Worm (Caenorhabditis elegans) whole organism, young adult: ENCODE data around the gene tag-250.

Experiments
- B0261.1 ChIP-seq: sonication (generic microtip); optimal IDR thresholded peaks from 2 replicates; lab custom pipeline; 2016; ENCODE audit warnings: mild to moderate bottlenecking, missing genetic modification characterization, moderate library complexity, missing compliant biosample characterization
- C06A6.2 ChIP-seq: fragments of 200-800 bp; sonication (Bioruptor generic); conservative IDR thresholded peaks from 2 replicates; pipeline ENCODE4 v1.3.6; 2022; ENCODE audit warnings: missing genetic modification characterization, missing compliant biosample characterization
- C17E4.6 ChIP-seq: fragments of 200-800 bp; sonication (Bioruptor generic); IDR thresholded peaks from 2 replicates; pipeline ENCODE4 v1.3.6; 2022; ENCODE audit warnings: missing genetic modification reagents, missing genetic modification characterization, missing compliant biosample characterization
- D2030.7 ChIP-seq: fragments of 200-800 bp; sonication (Bioruptor generic); IDR thresholded peaks from 2 replicates; pipeline ENCODE4 v1.3.6; 2022; ENCODE audit warnings: missing genetic modification reagents, missing genetic modification characterization, missing compliant biosample characterization
- F33H1.4 ChIP-seq: fragments of 200-800 bp; sonication (Bioruptor generic); IDR thresholded peaks from 2 replicates; pipeline ENCODE4 v1.3.6; 2022; ENCODE audit warnings: missing genetic modification reagents, missing genetic modification characterization, missing compliant biosample characterization
- F37B4.10 ChIP-seq: fragments of 200-800 bp; sonication (Bioruptor generic); IDR thresholded peaks from 2 replicates; pipeline ENCODE4 v1.3.6; 2022; ENCODE audit warnings: missing genetic modification characterization, missing compliant biosample characterization
- F39B2.1 ChIP-seq: fragments of 200-800 bp; sonication (Bioruptor generic); IDR thresholded peaks from 2 replicates; pipeline ENCODE4 v1.3.6; 2022; ENCODE audit warnings: missing genetic modification reagents, missing genetic modification characterization, missing compliant biosample characterization
- F57A8.1 ChIP-seq: fragments of 200-800 bp; sonication (Bioruptor generic); optimal IDR thresholded peaks from 2 replicates; lab custom pipeline; 2018; ENCODE audit warnings: mild to moderate bottlenecking, missing genetic modification characterization, moderate library complexity, missing compliant biosample characterization
- F57C9.4 ChIP-seq: sonication (generic microtip); optimal IDR thresholded peaks from 2 replicates; lab custom pipeline; 2017; ENCODE audit warnings: mild to moderate bottlenecking, missing genetic modification characterization, missing compliant biosample characterization
- Y56A3A.18 ChIP-seq: fragments of 200-800 bp; sonication (Bioruptor generic); IDR thresholded peaks from 2 replicates; pipeline ENCODE4 v1.3.6; 2022; ENCODE audit warnings: missing genetic modification reagents, missing genetic modification characterization, missing compliant biosample characterization
- Y79H2A.3 ChIP-seq: fragments of 200-800 bp; sonication (Bioruptor generic); conservative IDR thresholded peaks from 2 replicates; pipeline ENCODE4 v1.3.6; 2022; ENCODE audit warnings: missing genetic modification reagents, missing genetic modification characterization, missing compliant biosample characterization
- Y95B8A.8 ChIP-seq: fragments of 200-800 bp; sonication (Bioruptor generic); IDR thresholded peaks from 2 replicates; pipeline ENCODE4 v1.3.6; 2022; ENCODE audit warnings: missing genetic modification reagents, missing genetic modification characterization, missing compliant biosample characterization
- aptf-2 ChIP-seq: fragments of 200-800 bp; sonication (Bioruptor generic); conservative IDR thresholded peaks from 2 replicates; pipeline ENCODE4 v1.3.6; 2022; ENCODE audit warnings: missing genetic modification reagents, missing genetic modification characterization, missing compliant biosample characterization
- aptf-3 ChIP-seq: fragments of 200-800 bp; sonication (Bioruptor generic); IDR thresholded peaks from 2 replicates; pipeline ENCODE4 v1.3.6; 2022; ENCODE audit warnings: missing genetic modification characterization, missing compliant biosample characterization
- attf-3 ChIP-seq: fragments of 200-800 bp; sonication (Bioruptor generic); conservative IDR thresholded peaks from 2 replicates; pipeline ENCODE4 v1.3.6; 2022; ENCODE audit warnings: missing genetic modification reagents, missing genetic modification characterization, missing compliant biosample characterization
- attf-5 ChIP-seq: fragments of 200-800 bp; sonication (Bioruptor generic); optimal IDR thresholded peaks from 2 replicates; lab custom pipeline; 2018; ENCODE audit warnings: mild to moderate bottlenecking, missing genetic modification characterization, missing compliant biosample characterization
- attf-6 ChIP-seq: fragments of 200-800 bp; sonication (Bioruptor generic); IDR thresholded peaks from 2 replicates; pipeline ENCODE4 v1.3.6; 2022; ENCODE audit warnings: missing genetic modification reagents, missing genetic modification characterization, missing compliant biosample characterization
- cebp-2 ChIP-seq: fragments of 200-800 bp; sonication (Bioruptor generic); IDR thresholded peaks from 2 replicates; pipeline ENCODE4 v1.3.6; 2022; ENCODE audit warnings: missing genetic modification characterization, missing compliant biosample characterization
- ceh-100 ChIP-seq: fragments of 200-800 bp; sonication (Bioruptor generic); IDR thresholded peaks from 2 replicates; pipeline ENCODE4 v1.3.6; 2022; ENCODE audit warnings: missing genetic modification reagents, missing genetic modification characterization, missing compliant biosample characterization
- ceh-58 ChIP-seq: fragments of 200-800 bp; sonication (Bioruptor generic); IDR thresholded peaks from 2 replicates; pipeline ENCODE4 v1.3.6; 2022; ENCODE audit warnings: missing genetic modification characterization, missing compliant biosample characterization
- egl-44 ChIP-seq: fragments of 200-800 bp; sonication (Bioruptor generic); IDR thresholded peaks from 2 replicates; pipeline ENCODE4 v1.3.6; 2022; ENCODE audit warnings: missing genetic modification reagents, missing genetic modification characterization, missing compliant biosample characterization
- egrh-3 ChIP-seq: fragments of 200-800 bp; sonication (Bioruptor generic); IDR thresholded peaks from 2 replicates; pipeline ENCODE4 v1.3.6; 2022; ENCODE audit warnings: missing genetic modification reagents, missing genetic modification characterization, missing compliant biosample characterization
- ekl-4 ChIP-seq: fragments of 200-800 bp; sonication (Bioruptor generic); IDR thresholded peaks from 2 replicates; pipeline ENCODE4 v1.3.6; 2022; ENCODE audit warnings: missing genetic modification reagents, missing genetic modification characterization, missing compliant biosample characterization
- ets-4 ChIP-seq: fragments of 200-800 bp; sonication (Bioruptor generic); optimal IDR thresholded peaks from 2 replicates; lab custom pipeline; 2018; ENCODE audit warnings: mild to moderate bottlenecking, missing genetic modification characterization, missing compliant biosample characterization
- hmg-1.2 ChIP-seq: fragments of 200-800 bp; sonication (Bioruptor generic); IDR thresholded peaks from 2 replicates; pipeline ENCODE4 v1.3.6; 2022; ENCODE audit warnings: missing genetic modification reagents, missing genetic modification characterization, missing compliant biosample characterization
- hmg-20 ChIP-seq: fragments of 200-800 bp; sonication (Bioruptor generic); IDR thresholded peaks from 2 replicates; pipeline ENCODE4 v1.3.6; 2022; ENCODE audit warnings: missing genetic modification reagents, missing genetic modification characterization, missing compliant biosample characterization
- hsf-1 ChIP-seq: fragments of 200-800 bp; sonication (Bioruptor generic); IDR thresholded peaks from 2 replicates; pipeline ENCODE4 v1.3.6; 2022; ENCODE audit warnings: missing genetic modification reagents, missing genetic modification characterization, missing compliant biosample characterization
- lag-1 ChIP-seq: fragments of 200-800 bp; sonication (Bioruptor generic); IDR thresholded peaks from 2 replicates; pipeline ENCODE4 v1.3.6; 2022; ENCODE audit warnings: missing genetic modification reagents, missing genetic modification characterization, missing compliant biosample characterization
- lin-26 ChIP-seq: fragments of 200-800 bp; sonication (Bioruptor generic); IDR thresholded peaks from 2 replicates; pipeline ENCODE4 v1.3.6; 2022; ENCODE audit warnings: missing genetic modification reagents, missing genetic modification characterization, missing compliant biosample characterization
- lin-54 ChIP-seq: fragments of 200-800 bp; sonication (Bioruptor generic); optimal IDR thresholded peaks from 2 replicates; lab custom pipeline; 2018; ENCODE audit warnings: mild to moderate bottlenecking, missing genetic modification characterization, missing compliant biosample characterization
- madf-3 ChIP-seq: fragments of 200-800 bp; sonication (Bioruptor generic); IDR thresholded peaks from 2 replicates; pipeline ENCODE4 v1.3.6; 2022; ENCODE audit warnings: missing genetic modification reagents, missing genetic modification characterization, missing compliant biosample characterization
- madf-6 ChIP-seq: fragments of 200-800 bp; sonication (Bioruptor generic); IDR thresholded peaks from 2 replicates; pipeline ENCODE4 v1.3.6; 2022; ENCODE audit warnings: missing genetic modification reagents, missing genetic modification characterization, missing compliant biosample characterization
- madf-8 ChIP-seq: fragments of 200-800 bp; sonication (Bioruptor generic); conservative IDR thresholded peaks from 2 replicates; pipeline ENCODE4 v1.3.6; 2022; ENCODE audit warnings: missing genetic modification reagents, missing genetic modification characterization, missing compliant biosample characterization
- mcd-1 ChIP-seq: fragments of 200-800 bp; sonication (Bioruptor generic); IDR thresholded peaks from 2 replicates; pipeline ENCODE4 v1.3.6; 2022; ENCODE audit warnings: missing genetic modification reagents, missing genetic modification characterization, missing compliant biosample characterization
- nhr-27 ChIP-seq: fragments of 200-800 bp; sonication (Bioruptor generic); optimal IDR thresholded peaks from 2 replicates; lab custom pipeline; 2018; ENCODE audit warnings: mild to moderate bottlenecking, missing genetic modification characterization, moderate library complexity, missing compliant biosample characterization
- pbrm-1 ChIP-seq: fragments of 200-800 bp; sonication (Bioruptor generic); IDR thresholded peaks from 2 replicates; pipeline ENCODE4 v1.3.6; 2022; ENCODE audit warnings: missing genetic modification reagents, missing genetic modification characterization, missing compliant biosample characterization
- rcor-1 ChIP-seq: fragments of 200-800 bp; sonication (Bioruptor generic); IDR thresholded peaks from 2 replicates; pipeline ENCODE4 v1.3.6; 2022; ENCODE audit warnings: missing genetic modification reagents, missing genetic modification characterization, missing compliant biosample characterization
- rpc-1 ChIP-seq, 2 experiments: fragments of 150-350 bp in 1 of 2; sonication (generic microtip) in 1 of 2; optimal IDR thresholded peaks; 2 replicates each; lab custom pipeline; 2014 to 2018; ENCODE audit warnings: missing biosample characterization in 1 of 2, missing genetic modification characterization in 1 of 2, missing genetic modification reagents in 1 of 2, missing genotype in 1 of 2
- snpc-3.4 ChIP-seq: sonication (generic microtip); optimal IDR thresholded peaks from 2 replicates; lab custom pipeline; 2017; ENCODE audit warnings: missing genetic modification characterization, mild to moderate bottlenecking, missing compliant biosample characterization, antibody characterized with exemption, moderate library complexity, missing genotype, missing genetic modification reagents
- tbp1 ChIP-seq: fragments of 200-800 bp; sonication (Bioruptor generic); optimal IDR thresholded peaks from 2 replicates; lab custom pipeline; 2018; ENCODE audit warnings: mild to moderate bottlenecking, missing genetic modification characterization, missing compliant biosample characterization
- ztf-25 ChIP-seq: fragments of 200-800 bp; sonication (Bioruptor generic); IDR thresholded peaks from 2 replicates; pipeline ENCODE4 v1.3.6; 2022; ENCODE audit warnings: missing genetic modification reagents, missing genetic modification characterization, missing compliant biosample characterization
- ztf-6 ChIP-seq: fragments of 200-800 bp; sonication (Bioruptor generic); IDR thresholded peaks from 2 replicates; pipeline ENCODE4 v1.3.6; 2022; ENCODE audit warnings: missing genetic modification reagents, missing genetic modification characterization, missing compliant biosample characterization

Gene tag-250

DNA sequence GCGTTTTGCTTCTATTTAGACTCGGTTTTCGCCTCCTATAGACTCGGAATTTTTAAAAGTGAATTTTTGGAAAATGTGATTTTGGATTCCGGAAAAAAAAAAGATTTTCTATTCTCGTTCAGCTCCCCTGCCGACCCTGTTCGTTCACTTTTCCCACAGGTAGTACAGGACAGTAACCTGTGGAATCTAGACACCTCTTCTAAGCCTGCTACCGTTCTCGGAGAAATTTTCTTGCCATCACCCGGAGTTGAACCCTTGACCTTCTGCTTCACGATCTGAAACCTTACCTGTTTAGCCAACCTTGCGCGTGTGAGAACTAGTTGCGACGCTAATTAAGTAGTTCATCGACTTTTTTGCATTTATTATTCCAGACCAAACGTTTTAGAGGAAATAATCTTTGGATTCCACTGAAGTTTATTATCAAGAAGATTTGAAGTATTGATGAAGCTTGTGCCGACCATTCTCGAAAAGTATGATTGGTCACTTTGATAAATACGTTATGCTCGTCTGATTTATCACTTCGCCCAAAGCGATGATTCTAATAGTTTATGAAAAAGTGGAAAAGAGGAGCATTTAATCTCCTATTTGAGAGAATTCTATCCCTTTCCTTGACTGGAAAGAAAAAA, 29.1 kb upstream of the tag-250 start:
- TF ChIP-seq tbp1 (GFP tag; lab: Kevin White, UChicago) (peak; percentile 71), F33H1.4 (GFP tag; lab: Robert Waterston, UW) (peak; percentile 63), egl-44 (GFP tag; lab: Robert Waterston, UW) (peak; percentile 91), ceh-100 (GFP tag; lab: Robert Waterston, UW) (0 out of 2 replicates have a peak, but pooled peaks have one; percentile 12), aptf-3 (GFP tag; lab: Robert Waterston, UW) (peak; percentile 84; the same call in 1 of the 2 replicates), egrh-3 (GFP tag; lab: Robert Waterston, UW) (peak; percentile 30; the same call in 1 of the 2 replicates), madf-8 (GFP tag; lab: Robert Waterston, UW) (0 out of 2 replicates have a peak, but pooled peaks have one; percentile 9), rcor-1 (peak; percentile 58), Y79H2A.3 (peak; percentile 63; the same call in 1 of the 2 replicates), Y56A3A.18 (GFP tag; lab: Robert Waterston, UW) (peak; percentile 54; the same call in 1 of the 2 replicates), C17E4.6 (GFP tag; lab: Robert Waterston, UW) (peak; percentile 61; the same call in 1 of the 2 replicates), D2030.7 (peak; percentile 87), Y95B8A.8 (peak; percentile 54; the same call in 1 of the 2 replicates), madf-6 (GFP tag; lab: Robert Waterston, UW) (peak; percentile 71), cebp-2 (GFP tag; lab: Robert Waterston, UW) (0 out of 2 replicates have a peak, but pooled peaks have one; percentile 49), attf-6 (GFP tag; lab: Robert Waterston, UW) (peak; percentile 73), pbrm-1 (GFP tag; lab: Robert Waterston, UW) (peak; percentile 57; the same call in 1 of the 2 replicates), ceh-58 (0 out of 2 replicates have a peak, but pooled peaks have one; percentile 85), F39B2.1 (0 out of 2 replicates have a peak, but pooled peaks have one; percentile 63), attf-3 (GFP tag; lab: Robert Waterston, UW) (peak; percentile 47; the same call in 1 of the 2 replicates), ztf-25 (0 out of 2 replicates have a peak, but pooled peaks have one; percentile 42), hsf-1 (peak; percentile 75), aptf-2 (GFP tag; lab: Robert Waterston, UW) (0 out of 2 replicates have a peak, but pooled peaks have one; percentile 26), ekl-4 (peak; percentile 62; the same call in 1 of the 2 replicates), madf-3 (GFP tag; lab: Robert Waterston, UW) (peak; percentile 54; the same call in 1 of the 2 replicates), lin-26 (GFP tag; lab: Robert Waterston, UW) (peak; percentile 86), hmg-1.2 (GFP tag; lab: Robert Waterston, UW) (peak; percentile 39), rpc-1 (optimal IDR thresholded peaks at IDR 0.05; lab: Kevin White, UChicago) (peak; percentile 2), rpc-1 (tag; optimal IDR thresholded peaks at IDR 0.05; lab: Kevin White, UChicago) (peak; percentile 59), F37B4.10 (0 out of 2 replicates have a peak, but pooled peaks have one; percentile 78), B0261.1 (tag; lab: Kevin White, UChicago) (peak; percentile 49), mcd-1 (GFP tag; lab: Robert Waterston, UW) (peak; percentile 42; the same call in 1 of the 2 replicates), hmg-20 (GFP tag; lab: Robert Waterston, UW) (peak; percentile 26; the same call in 1 of the 2 replicates)

DNA sequence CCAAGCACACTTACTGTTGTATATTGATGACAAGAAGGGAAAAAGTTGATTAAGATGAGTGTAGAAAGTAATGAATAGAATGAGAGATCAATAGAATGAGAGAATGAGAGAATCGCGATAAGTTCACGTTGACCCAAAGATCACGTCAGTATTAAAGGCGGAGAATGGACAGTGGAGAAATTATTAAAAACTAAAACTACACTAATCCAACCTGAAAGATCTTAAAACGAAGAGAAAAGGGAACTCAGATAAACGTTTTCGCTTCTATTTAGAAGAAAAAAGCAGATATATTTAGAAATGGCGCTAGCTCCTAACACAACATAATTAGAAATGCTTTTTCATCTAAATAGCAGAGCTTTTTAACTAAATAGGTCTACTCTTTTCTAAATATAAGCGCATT, 28.5 kb upstream of the tag-250 start, which contains the start of gene let-754:
Gene let-754, minus strand, starts transcription at position 101 of the 400 bp plus-strand sequence.
- no peak for TF ChIP-seq F57C9.4 (tag; lab: Kevin White, UChicago)
- TF ChIP-seq ztf-6 (GFP tag; lab: Robert Waterston, UW) = no peak
- no peak for TF ChIP-seq ets-4 (GFP tag; lab: Kevin White, UChicago)
- TF ChIP-seq attf-5 = no peak
- TF ChIP-seq lin-54 = no peak
- TF ChIP-seq lag-1 = no peak
- no peak for TF ChIP-seq snpc-3.4 (tag; lab: Kevin White, UChicago)
- no peak for TF ChIP-seq C06A6.2 (GFP tag; lab: Robert Waterston, UW)
- no peak for TF ChIP-seq nhr-27 (tag; lab: Kevin White, UChicago)
- TF ChIP-seq attf-6 (GFP tag; lab: Robert Waterston, UW) = no peak
- TF ChIP-seq F57A8.1 (GFP tag; lab: Kevin White, UChicago) = no peak
- no peak for TF ChIP-seq attf-3 (GFP tag; lab: Robert Waterston, UW)
